Worm (Caenorhabditis elegans): Measurements from ENCODE around the gene del-2.

The del-2 gene

DNA sequence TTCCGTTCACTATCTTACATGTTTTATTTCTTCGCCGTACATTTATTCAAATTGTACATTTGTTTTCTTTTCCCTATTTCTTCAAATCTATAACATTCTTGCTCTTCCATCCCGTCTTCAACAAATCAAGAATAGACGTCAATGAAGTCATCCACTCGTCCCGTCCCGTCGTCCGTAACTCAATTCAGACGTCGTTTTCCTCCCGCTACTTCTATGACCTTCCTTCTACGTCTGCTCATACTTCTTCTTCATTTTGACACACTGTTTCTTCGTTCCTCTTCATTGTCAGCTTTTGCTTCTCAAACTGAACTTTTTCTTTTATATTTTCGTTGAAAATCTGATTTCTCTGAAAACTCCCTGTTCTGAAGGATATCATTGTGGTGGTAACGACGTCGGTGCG lies 18.2 kb upstream of the del-2 start:
- TF ChIP-seq madf-5 (GFP tag; IDR thresholded peaks at IDR 0.05), result no peak
- no peak for TF ChIP-seq mes-2 (tag; optimal IDR thresholded peaks at IDR 0.05; ENCODE audit: poor library complexity, severe bottlenecking)
- no peak for TF ChIP-seq ZK337.2 (GFP tag; IDR thresholded peaks at IDR 0.05)
- no peak for TF ChIP-seq sdz-12 (GFP tag; optimal IDR thresholded peaks at IDR 0.05)
- peak; percentile 73 for TF ChIP-seq fkh-10 (GFP tag; optimal IDR thresholded peaks at IDR 0.05)
- TF ChIP-seq ctbp-1 (GFP tag; IDR thresholded peaks at IDR 0.05), result peak; percentile 9; the same call in 1 of the 2 replicates
- peak in 1 of 2 experiments; percentile 20 for TF ChIP-seq unc-62 (GFP tag; optimal IDR thresholded peaks at IDR 0.05 in 1 of 2)
- no peak for TF ChIP-seq unc-62 (tag; optimal IDR thresholded peaks at IDR 0.05)
- TF ChIP-seq ceh-28 (tag; optimal IDR thresholded peaks at IDR 0.05), result no peak
- TF ChIP-seq aha-1 (tag), result peak; percentile 5
- TF ChIP-seq tag-97 (GFP tag; IDR thresholded peaks at IDR 0.05), result no peak
- no peak for TF ChIP-seq lim-7 (GFP tag; IDR thresholded peaks at IDR 0.05)
- TF ChIP-seq zag-1 (tag; optimal IDR thresholded peaks at IDR 0.05), result no peak

DNA sequence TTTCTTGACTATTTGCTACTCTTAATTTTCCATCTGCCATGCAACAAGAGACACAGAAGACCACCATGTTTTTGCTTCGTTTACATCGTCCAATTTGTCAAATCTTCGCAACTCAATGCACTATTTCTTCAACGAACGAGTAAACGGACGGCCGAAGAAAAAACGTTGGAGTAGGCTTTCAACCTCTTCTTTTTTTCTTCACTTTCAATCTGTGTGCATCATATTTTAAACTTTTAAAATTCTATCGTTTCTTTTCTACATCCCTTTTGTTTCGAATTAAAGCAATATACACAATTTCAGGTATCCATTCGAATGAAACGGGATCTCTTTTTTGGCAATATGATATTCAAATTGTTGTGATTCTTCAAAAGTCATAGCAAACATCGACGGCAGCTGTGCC lies 15.9 kb upstream of the del-2 start, which contains the start of gene acc-1:
TSS of gene acc-1 (plus strand) at position 301 of the 400 bp plus-strand sequence.
- no peak for TF ChIP-seq nhr-11 (tag; optimal IDR thresholded peaks at IDR 0.05)
- no peak for TF ChIP-seq nhr-237 (tag; optimal IDR thresholded peaks at IDR 0.05)
- no peak for TF ChIP-seq F49E8.2 (tag; optimal IDR thresholded peaks at IDR 0.05; ENCODE audit: borderline replicate concordance)
- TF ChIP-seq sdz-12 (GFP tag; optimal IDR thresholded peaks at IDR 0.05), result no peak
- no peak for TF ChIP-seq F26F4.8 (GFP tag; conservative IDR thresholded peaks at IDR 0.05)
- no peak for TF ChIP-seq lsy-2 (tag; optimal IDR thresholded peaks at IDR 0.05)
- TF ChIP-seq daf-16 (GFP tag; optimal IDR thresholded peaks at IDR 0.05), result no peak
- no peak for TF ChIP-seq daf-16 (tag; optimal IDR thresholded peaks at IDR 0.05)
- no peak for TF ChIP-seq skn-1 (tag; optimal IDR thresholded peaks at IDR 0.05)
- TF ChIP-seq D1046.2 (GFP tag; IDR thresholded peaks at IDR 0.05), result no peak
- TF ChIP-seq nhr-77 (tag; optimal IDR thresholded peaks at IDR 0.05), result no peak
- no peak for TF ChIP-seq madf-5 (GFP tag; IDR thresholded peaks at IDR 0.05)
- no peak for TF ChIP-seq mxl-2 (GFP tag; conservative IDR thresholded peaks at IDR 0.05)
- no peak for TF ChIP-seq T26A8.4 (GFP tag; IDR thresholded peaks at IDR 0.05)
- no peak for TF ChIP-seq lim-7 (GFP tag; IDR thresholded peaks at IDR 0.05)
- no peak for TF ChIP-seq ztf-11 (tag; optimal IDR thresholded peaks at IDR 0.05)
- no peak for TF ChIP-seq daf-12 (tag; optimal IDR thresholded peaks at IDR 0.05)
- no peak for TF ChIP-seq aha-1 (tag)
- TF ChIP-seq ces-1 (GFP tag; optimal IDR thresholded peaks at IDR 0.05), result no peak
- no peak for TF ChIP-seq unc-130 (GFP tag; optimal IDR thresholded peaks at IDR 0.05)

DNA sequence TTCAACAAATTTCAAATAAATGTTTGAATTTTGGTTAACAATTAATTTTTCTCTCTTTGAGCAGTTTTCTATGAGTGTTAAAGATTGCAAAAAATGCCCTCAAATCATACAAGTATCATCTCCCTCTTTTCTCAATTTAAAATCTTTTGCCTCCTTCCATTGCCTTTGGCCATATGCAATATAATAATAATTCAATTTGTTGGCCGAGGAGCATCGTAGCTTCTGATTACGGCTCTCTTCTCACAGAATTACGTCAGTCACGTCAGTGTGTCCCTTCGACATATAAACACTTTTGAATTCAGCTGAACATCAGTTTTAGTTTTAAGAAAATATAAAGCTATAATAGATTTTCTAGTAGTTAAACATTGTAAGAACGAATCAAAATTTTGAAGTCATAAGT lies 13.7 kb upstream of the del-2 start:
- TF ChIP-seq ces-1 (GFP tag; optimal IDR thresholded peaks at IDR 0.05) (peak; percentile 41), hif-1 (tag; optimal IDR thresholded peaks at IDR 0.05) (no peak)

DNA sequence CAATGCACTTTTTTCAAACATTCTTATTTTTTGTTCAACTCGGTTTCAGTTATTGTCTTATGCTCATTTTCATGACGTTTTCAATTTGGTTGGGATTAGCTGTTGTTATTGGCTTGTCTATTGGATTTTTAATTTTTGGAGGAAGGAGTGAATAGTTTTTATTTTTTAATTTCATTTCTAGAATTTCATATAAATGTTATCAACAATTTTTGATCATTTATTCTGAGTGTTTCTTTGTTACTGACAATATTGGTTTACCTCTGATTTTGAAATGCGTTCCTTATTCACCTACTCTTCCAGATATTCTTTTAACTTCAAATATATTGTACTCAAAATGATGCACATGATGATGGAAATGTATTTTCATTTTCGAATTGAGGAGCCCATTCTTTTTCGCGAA lies 12.2 kb upstream of the del-2 start, which contains the start of gene F58G6.7:
TSS of gene F58G6.7 (plus strand) at position 301 of the 400 bp plus-strand sequence.
- TF ChIP-seq aly-2 (tag; optimal IDR thresholded peaks at IDR 0.05), result no peak
- TF ChIP-seq F49E8.2 (tag; optimal IDR thresholded peaks at IDR 0.05; ENCODE audit: borderline replicate concordance), result no peak
- no peak for TF ChIP-seq R02D3.7 (tag; optimal IDR thresholded peaks at IDR 0.05)
- TF ChIP-seq tag-97 (GFP tag; IDR thresholded peaks at IDR 0.05), result no peak
- no peak for TF ChIP-seq mdt-29 (GFP tag; IDR thresholded peaks at IDR 0.05)
- TF ChIP-seq snpc-1.2 (GFP tag; IDR thresholded peaks at IDR 0.05), result no peak
- TF ChIP-seq nhr-102 (tag; optimal IDR thresholded peaks at IDR 0.05), result no peak
- TF ChIP-seq mes-2 (tag; optimal IDR thresholded peaks at IDR 0.05; ENCODE audit: poor library complexity, severe bottlenecking), result no peak
- TF ChIP-seq ZK337.2 (GFP tag; IDR thresholded peaks at IDR 0.05), result no peak
- TF ChIP-seq nhr-237 (tag; optimal IDR thresholded peaks at IDR 0.05), result no peak
- no peak for TF ChIP-seq zip-2 (tag; optimal IDR thresholded peaks at IDR 0.05)
- TF ChIP-seq F44E2.7 (GFP tag; IDR thresholded peaks at IDR 0.05), result no peak
- no peak for TF ChIP-seq Y48G9A.11 (GFP tag; IDR thresholded peaks at IDR 0.05)
- TF ChIP-seq daf-19 (GFP tag; conservative IDR thresholded peaks at IDR 0.05), result no peak
- no peak for TF ChIP-seq T26A8.4 (GFP tag; IDR thresholded peaks at IDR 0.05)
- TF ChIP-seq vab-7 (GFP tag; IDR thresholded peaks at IDR 0.05), result no peak
